Worm (Caenorhabditis elegans): ENCODE measurements around the gene D1014.6.

D1014.6 gene

ce11 chrV:8132926-8133325, 12.0 kb downstream of the D1014.6 start, which contains the start of gene D1014.4:
TSS of gene D1014.4 (plus strand) at chrV:8133226.
- TF ChIP-seq sox-4 (tag; optimal IDR thresholded peaks at IDR 0.05) (no peak), elt-2 (tag; optimal IDR thresholded peaks at IDR 0.05) (peak; percentile 21), hpl-2 (GFP tag; optimal IDR thresholded peaks at IDR 0.05) (no peak), nhr-85 (tag) (peak; percentile 15), lin-35 (GFP tag; optimal IDR thresholded peaks at IDR 0.05) (peak in 1 of 2 experiments; percentile 15)

- no peak for TF ChIP-seq nhr-12 (tag; optimal IDR thresholded peaks at IDR 0.05)
- no peak for TF ChIP-seq elt-2 (tag; optimal IDR thresholded peaks at IDR 0.05)
- no peak for TF ChIP-seq fos-1 (tag; optimal IDR thresholded peaks at IDR 0.05)
- no peak for TF ChIP-seq tlp-1 (tag; optimal IDR thresholded peaks at IDR 0.05)
- no peak for TF ChIP-seq nhr-77 (tag; optimal IDR thresholded peaks at IDR 0.05)
- no peak for TF ChIP-seq nhr-28 (tag; optimal IDR thresholded peaks at IDR 0.05)
- TF ChIP-seq rnt-1 (tag; optimal IDR thresholded peaks at IDR 0.05): no peak
- TF ChIP-seq nhr-84 (tag; optimal IDR thresholded peaks at IDR 0.05): no peak
- no peak for TF ChIP-seq aly-2 (tag; optimal IDR thresholded peaks at IDR 0.05)
- TF ChIP-seq hlh-17 (GFP tag; optimal IDR thresholded peaks at IDR 0.05; ENCODE audit: borderline replicate concordance): no peak
- TF ChIP-seq mef-2 (tag; optimal IDR thresholded peaks at IDR 0.05): no peak
- no peak for TF ChIP-seq ceh-88 (GFP tag; IDR thresholded peaks at IDR 0.05)
- no peak for TF ChIP-seq unc-98 (GFP tag; IDR thresholded peaks at IDR 0.05)
Measured at ce11 chrV:8143605-8144004, 22.6 kb downstream of the D1014.6 start, which contains the start of gene D1014.2. TSS of gene D1014.2 (plus strand) at chrV:8143905.

DNA sequence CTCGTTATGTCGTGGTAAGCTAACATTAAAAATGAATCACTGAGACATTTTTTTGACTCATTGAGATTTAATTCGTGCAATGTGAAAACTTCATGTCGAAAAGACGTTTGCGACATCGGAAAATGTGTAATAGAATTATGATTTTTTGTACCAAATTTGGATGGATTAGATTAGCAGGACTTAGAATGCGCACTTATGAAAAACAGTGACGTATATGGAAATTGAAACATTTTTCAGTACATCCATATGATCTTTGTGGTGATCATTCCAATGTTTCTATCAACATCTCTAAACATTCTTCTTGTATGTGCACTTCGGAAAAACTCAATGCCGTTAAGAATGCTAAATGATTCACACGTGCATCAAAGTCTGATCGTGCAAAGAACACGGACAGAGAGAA, 23.5 kb downstream of the D1014.6 start:
- TF ChIP-seq nhr-84 (tag; optimal IDR thresholded peaks at IDR 0.05) (no peak), unc-130 (tag; optimal IDR thresholded peaks at IDR 0.05) (no peak), jun-1 (tag; optimal IDR thresholded peaks at IDR 0.05) (no peak), F16B12.6 (tag; optimal IDR thresholded peaks at IDR 0.05) (no peak), ceh-90 (tag; optimal IDR thresholded peaks at IDR 0.05) (no peak), nhr-12 (tag; optimal IDR thresholded peaks at IDR 0.05) (no peak), dsc-1 (tag; optimal IDR thresholded peaks at IDR 0.05) (peak; percentile 2), tlp-1 (tag; optimal IDR thresholded peaks at IDR 0.05) (no peak), nhr-76 (tag; optimal IDR thresholded peaks at IDR 0.05) (no peak)

ce11 chrV:8145329-8145728, 24.4 kb downstream of the D1014.6 start, which contains the start of gene D1014.13:
TSS of gene D1014.13 (plus strand) at chrV:8145629.
- TF ChIP-seq fkh-10 (GFP tag; optimal IDR thresholded peaks at IDR 0.05) (no peak), nhr-85 (tag) (no peak), swsn-7 (tag; optimal IDR thresholded peaks at IDR 0.05) (no peak)

ce11 chrV:8155743-8156142, 34.8 kb downstream of the D1014.6 start:
- TF ChIP-seq mab-9 (GFP tag; IDR thresholded peaks at IDR 0.05): no peak
- TF ChIP-seq efl-1 (optimal IDR thresholded peaks at IDR 0.05): no peak
- TF ChIP-seq efl-1 (GFP tag; optimal IDR thresholded peaks at IDR 0.05 in 1 of 2): peak in 1 of 2 experiments; percentile 90

DNA sequence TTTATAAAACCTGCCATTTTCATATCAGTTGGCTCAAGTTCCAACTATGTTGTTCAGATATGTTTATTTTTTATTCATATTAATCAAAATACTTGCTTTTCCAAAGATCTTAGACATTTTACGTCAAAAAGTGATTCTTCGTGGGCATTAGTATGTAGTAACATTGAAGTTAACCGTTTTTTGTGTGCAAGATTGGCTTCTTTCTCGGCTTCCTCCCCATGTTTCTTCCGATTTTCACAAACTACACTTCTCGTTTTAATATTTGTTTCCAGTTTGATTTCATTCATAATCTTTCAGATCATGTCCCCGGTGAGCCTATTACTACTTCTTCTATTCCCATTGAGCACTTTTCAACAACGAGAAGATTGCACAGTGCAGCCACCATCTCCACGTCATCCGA, 36.5 kb downstream of the D1014.6 start, which contains the start of gene sul-2:
sul-2 (plus strand) TSS at position 301 of the 400 bp plus-strand sequence.
- TF ChIP-seq lin-14 (GFP tag; optimal IDR thresholded peaks at IDR 0.05): no peak
- no peak for TF ChIP-seq sup-37 (GFP tag; optimal IDR thresholded peaks at IDR 0.05)
- no peak for TF ChIP-seq nhr-28 (tag; optimal IDR thresholded peaks at IDR 0.05)

ce11 chrV:8159629-8160028, 38.7 kb downstream of the D1014.6 start, which contains the start of gene F20D6.6:
TSS of gene F20D6.6 (plus strand) at chrV:8159929.
- no peak for TF ChIP-seq sox-4 (tag; optimal IDR thresholded peaks at IDR 0.05)
- no peak for TF ChIP-seq vab-15 (tag; optimal IDR thresholded peaks at IDR 0.05)
- TF ChIP-seq zip-4 (GFP tag; optimal IDR thresholded peaks at IDR 0.05): no peak
- no peak for TF ChIP-seq aly-2 (tag; optimal IDR thresholded peaks at IDR 0.05)
- TF ChIP-seq ztf-11 (tag; optimal IDR thresholded peaks at IDR 0.05): no peak
- TF ChIP-seq Y116A8C.19 (tag; optimal IDR thresholded peaks at IDR 0.05; ENCODE audit: borderline replicate concordance): no peak
- no peak for TF ChIP-seq nhr-19 (GFP tag; conservative IDR thresholded peaks at IDR 0.05)
- no peak for TF ChIP-seq ceh-63 (GFP tag; optimal IDR thresholded peaks at IDR 0.05)
- TF ChIP-seq aha-1 (tag; optimal IDR thresholded peaks at IDR 0.05): no peak
- TF ChIP-seq ztf-4 (tag; optimal IDR thresholded peaks at IDR 0.05): no peak
- TF ChIP-seq fkh-8 (tag; optimal IDR thresholded peaks at IDR 0.05): no peak
- TF ChIP-seq C34B4.2 (tag; optimal IDR thresholded peaks at IDR 0.05): no peak
- no peak for TF ChIP-seq ceh-90 (tag; optimal IDR thresholded peaks at IDR 0.05)
- TF ChIP-seq lin-13 (GFP tag; optimal IDR thresholded peaks at IDR 0.05): no peak
